Worm (Caenorhabditis elegans): Measurements from ENCODE around the gene cht-3.

DNA sequence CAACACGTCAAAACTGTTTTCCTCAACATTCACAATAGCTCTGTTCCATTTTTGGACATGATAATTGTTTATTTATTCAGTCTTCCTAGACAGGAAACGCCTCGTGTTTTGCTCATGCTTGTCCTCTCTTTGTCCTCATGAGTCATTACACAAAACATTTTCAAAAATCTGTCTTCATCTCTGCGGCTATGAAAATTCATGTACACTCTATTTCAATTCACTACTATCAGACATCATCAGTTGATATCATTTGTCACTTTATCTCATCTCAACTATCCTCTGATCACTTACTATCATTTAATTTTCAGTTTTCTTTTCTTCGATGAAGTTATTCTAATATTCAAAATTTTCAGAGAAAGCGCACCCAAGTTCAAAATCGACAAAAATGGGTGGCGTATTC lies 20.4 kb downstream of the cht-3 start, which contains the start of gene adah-1:
- no peak for TF ChIP-seq lin-39 (tag; optimal IDR thresholded peaks at IDR 0.05)
- no peak for TF ChIP-seq nhr-11 (tag; optimal IDR thresholded peaks at IDR 0.05)
- TF ChIP-seq fkh-2 (tag; optimal IDR thresholded peaks at IDR 0.05) = no peak
- TF ChIP-seq nhr-28 (tag; optimal IDR thresholded peaks at IDR 0.05) = no peak
- no peak for TF ChIP-seq nfya-1 (tag; optimal IDR thresholded peaks at IDR 0.05; ENCODE audit: insufficient read depth)
- TF ChIP-seq ZK546.5 (tag; optimal IDR thresholded peaks at IDR 0.05) = no peak
- TF ChIP-seq ama-1 (optimal IDR thresholded peaks at IDR 0.05) = no peak
- no peak for TF ChIP-seq pha-4 (tag; optimal IDR thresholded peaks at IDR 0.05)
- no peak for TF ChIP-seq ztf-11 (tag; optimal IDR thresholded peaks at IDR 0.05)
- no peak for TF ChIP-seq pqm-1 (tag; optimal IDR thresholded peaks at IDR 0.05)

Data from whole organism, L3 larva.